Worm (Caenorhabditis elegans): ENCODE data around the gene acl-12.
A peak's percentile ranks its signal among the peaks of the same experiment; 100 is the strongest.

The acl-12 gene

ce11 chrX:7478476-7478875 lies 36.1 kb upstream of the acl-12 start:
- peak; percentile 37 for TF ChIP-seq drap-1 (GFP tag; optimal IDR thresholded peaks at IDR 0.05)
- TF ChIP-seq elt-3 (tag; optimal IDR thresholded peaks at IDR 0.05): no peak
- TF ChIP-seq lin-32 (GFP tag; optimal IDR thresholded peaks at IDR 0.05): no peak
- TF ChIP-seq sem-2 (GFP tag; optimal IDR thresholded peaks at IDR 0.05): no peak
- TF ChIP-seq mls-2 (tag; optimal IDR thresholded peaks at IDR 0.05): peak; percentile 47
- TF ChIP-seq lin-13 (tag; optimal IDR thresholded peaks at IDR 0.05): peak; percentile 49
- TF ChIP-seq nhr-28 (tag; optimal IDR thresholded peaks at IDR 0.05): no peak
- TF ChIP-seq ceh-43 (GFP tag; optimal IDR thresholded peaks at IDR 0.05): no peak
- peak; percentile 56 for TF ChIP-seq mep-1 (tag; optimal IDR thresholded peaks at IDR 0.05)
- TF ChIP-seq cnd-1 (tag; optimal IDR thresholded peaks at IDR 0.05): peak; percentile 32
- peak; percentile 59 for TF ChIP-seq sptf-1 (tag; optimal IDR thresholded peaks at IDR 0.05)
- TF ChIP-seq nhr-237 (tag; optimal IDR thresholded peaks at IDR 0.05): no peak
- TF ChIP-seq pha-4 (tag; optimal IDR thresholded peaks at IDR 0.05): peak; percentile 65
- peak; percentile 45 for TF ChIP-seq ceh-83 (GFP tag; optimal IDR thresholded peaks at IDR 0.05)
- TF ChIP-seq blmp-1 (tag; optimal IDR thresholded peaks at IDR 0.05): no peak
- TF ChIP-seq unc-62 (GFP tag; optimal IDR thresholded peaks at IDR 0.05): no peak
- TF ChIP-seq ces-1 (GFP tag; optimal IDR thresholded peaks at IDR 0.05): peak; percentile 47
- no peak for TF ChIP-seq tbx-8 (GFP tag; optimal IDR thresholded peaks at IDR 0.05)
- no peak for TF ChIP-seq ceh-39 (tag; optimal IDR thresholded peaks at IDR 0.05)
- TF ChIP-seq mab-5 (tag; optimal IDR thresholded peaks at IDR 0.05): no peak
- peak; percentile 36 for TF ChIP-seq unc-120 (tag; optimal IDR thresholded peaks at IDR 0.05; ENCODE audit: poor library complexity, severe bottlenecking)
- TF ChIP-seq flh-1 (GFP tag; optimal IDR thresholded peaks at IDR 0.05): no peak
- TF ChIP-seq M03D4.4 (tag; optimal IDR thresholded peaks at IDR 0.05): peak; percentile 35
- TF ChIP-seq hlh-1 (tag; optimal IDR thresholded peaks at IDR 0.05): peak; percentile 29

- no peak for TF ChIP-seq tbx-8 (GFP tag; optimal IDR thresholded peaks at IDR 0.05)
- no peak for TF ChIP-seq bed-3 (GFP tag; optimal IDR thresholded peaks at IDR 0.05)
- TF ChIP-seq blmp-1 (tag; optimal IDR thresholded peaks at IDR 0.05): no peak
- TF ChIP-seq nhr-12 (tag; optimal IDR thresholded peaks at IDR 0.05): no peak
- no peak for TF ChIP-seq hlh-1 (tag; optimal IDR thresholded peaks at IDR 0.05)
- no peak for TF ChIP-seq nhr-2 (tag; optimal IDR thresholded peaks at IDR 0.05)
- no peak for TF ChIP-seq elt-1 (tag; optimal IDR thresholded peaks at IDR 0.05; ENCODE audit: borderline replicate concordance, insufficient read depth)
- peak; percentile 35 for TF ChIP-seq lsy-2 (tag; optimal IDR thresholded peaks at IDR 0.05)
- TF ChIP-seq lin-32 (GFP tag; optimal IDR thresholded peaks at IDR 0.05): no peak
- no peak for TF ChIP-seq flh-1 (GFP tag; optimal IDR thresholded peaks at IDR 0.05)
- TF ChIP-seq mep-1 (tag; optimal IDR thresholded peaks at IDR 0.05): peak; percentile 66
- peak; percentile 3 for TF ChIP-seq unc-62 (GFP tag; optimal IDR thresholded peaks at IDR 0.05)
- no peak for TF ChIP-seq mab-5 (tag; optimal IDR thresholded peaks at IDR 0.05)
- TF ChIP-seq drap-1 (GFP tag; optimal IDR thresholded peaks at IDR 0.05): no peak
- TF ChIP-seq lin-13 (tag; optimal IDR thresholded peaks at IDR 0.05): peak; percentile 53
- no peak for TF ChIP-seq cnd-1 (tag; optimal IDR thresholded peaks at IDR 0.05)
- TF ChIP-seq nhr-28 (tag; optimal IDR thresholded peaks at IDR 0.05): no peak
- TF ChIP-seq sptf-1 (tag; optimal IDR thresholded peaks at IDR 0.05): no peak
- peak; percentile 35 for TF ChIP-seq nhr-237 (tag; optimal IDR thresholded peaks at IDR 0.05)
- TF ChIP-seq mls-2 (tag; optimal IDR thresholded peaks at IDR 0.05): no peak
- TF ChIP-seq sem-2 (GFP tag; optimal IDR thresholded peaks at IDR 0.05): no peak
- peak; percentile 74 for TF ChIP-seq unc-120 (tag; optimal IDR thresholded peaks at IDR 0.05; ENCODE audit: poor library complexity, severe bottlenecking)
- no peak for TF ChIP-seq snpc-4 (tag; optimal IDR thresholded peaks at IDR 0.05)
- no peak for TF ChIP-seq unc-39 (tag; optimal IDR thresholded peaks at IDR 0.05)
- TF ChIP-seq ham-2 (GFP tag; optimal IDR thresholded peaks at IDR 0.05): no peak
- no peak for TF ChIP-seq ztf-11 (tag; optimal IDR thresholded peaks at IDR 0.05)
- TF ChIP-seq ceh-39 (tag; optimal IDR thresholded peaks at IDR 0.05): peak; percentile 61
- TF ChIP-seq M03D4.4 (tag; optimal IDR thresholded peaks at IDR 0.05): no peak
- peak; percentile 62 for TF ChIP-seq pha-4 (tag; optimal IDR thresholded peaks at IDR 0.05)
- no peak for TF ChIP-seq nhr-76 (tag; optimal IDR thresholded peaks at IDR 0.05)
- TF ChIP-seq zip-8 (tag; optimal IDR thresholded peaks at IDR 0.05): no peak
- no peak for TF ChIP-seq elt-3 (tag; optimal IDR thresholded peaks at IDR 0.05)
- no peak for TF ChIP-seq ceh-83 (GFP tag; optimal IDR thresholded peaks at IDR 0.05)
- peak; percentile 86 for TF ChIP-seq ces-1 (GFP tag; optimal IDR thresholded peaks at IDR 0.05)
- no peak for TF ChIP-seq ceh-43 (GFP tag; optimal IDR thresholded peaks at IDR 0.05)
Measured at ce11 chrX:7474968-7475433, 32.6 kb upstream of the acl-12 start, which contains the start of gene coh-1. coh-1 (minus strand) TSS chrX:7475018.

ce11 chrX:7469907-7470306 lies 27.5 kb upstream of the acl-12 start:
- TF ChIP-seq ceh-83 (GFP tag; optimal IDR thresholded peaks at IDR 0.05) (no peak), drap-1 (GFP tag; optimal IDR thresholded peaks at IDR 0.05) (no peak), unc-120 (tag; optimal IDR thresholded peaks at IDR 0.05; ENCODE audit: poor library complexity, severe bottlenecking) (no peak), snpc-4 (tag; optimal IDR thresholded peaks at IDR 0.05) (no peak), cnd-1 (tag; optimal IDR thresholded peaks at IDR 0.05) (peak; percentile 39), ham-2 (GFP tag; optimal IDR thresholded peaks at IDR 0.05) (no peak), ceh-39 (tag; optimal IDR thresholded peaks at IDR 0.05) (no peak), ces-1 (GFP tag; optimal IDR thresholded peaks at IDR 0.05) (no peak), mab-5 (tag; optimal IDR thresholded peaks at IDR 0.05) (no peak), ztf-11 (tag; optimal IDR thresholded peaks at IDR 0.05) (no peak), hlh-1 (tag; optimal IDR thresholded peaks at IDR 0.05) (no peak), lsy-2 (tag; optimal IDR thresholded peaks at IDR 0.05) (no peak), unc-62 (GFP tag; optimal IDR thresholded peaks at IDR 0.05) (no peak), zip-8 (tag; optimal IDR thresholded peaks at IDR 0.05) (peak; percentile 82), sptf-1 (tag; optimal IDR thresholded peaks at IDR 0.05) (no peak), nhr-12 (tag; optimal IDR thresholded peaks at IDR 0.05) (no peak), tbx-8 (GFP tag; optimal IDR thresholded peaks at IDR 0.05) (no peak), nhr-2 (tag; optimal IDR thresholded peaks at IDR 0.05) (peak; percentile 85), mls-2 (tag; optimal IDR thresholded peaks at IDR 0.05) (peak; percentile 2), elt-3 (tag; optimal IDR thresholded peaks at IDR 0.05) (no peak), bed-3 (GFP tag; optimal IDR thresholded peaks at IDR 0.05) (no peak), lin-32 (GFP tag; optimal IDR thresholded peaks at IDR 0.05) (no peak), nhr-237 (tag; optimal IDR thresholded peaks at IDR 0.05) (no peak), ceh-43 (GFP tag; optimal IDR thresholded peaks at IDR 0.05) (no peak), nhr-76 (tag; optimal IDR thresholded peaks at IDR 0.05) (no peak), mep-1 (tag; optimal IDR thresholded peaks at IDR 0.05) (no peak), flh-1 (GFP tag; optimal IDR thresholded peaks at IDR 0.05) (no peak), blmp-1 (tag; optimal IDR thresholded peaks at IDR 0.05) (no peak), sem-2 (GFP tag; optimal IDR thresholded peaks at IDR 0.05) (peak; percentile 38)
